Fruit fly (Drosophila melanogaster) whole organism, embryonic: ENCODE data around the gene Sik2.
A peak's percentile ranks its signal among the peaks of the same experiment; 100 is the strongest.

Source experiments
- Ada2b ChIP-seq: fragments of 200-800 bp; sonication (Bioruptor generic); IDR thresholded peaks from 2 replicates; pipeline ENCODE4 v1.3.6; 2022; ENCODE audit warnings: missing biosample characterization, missing genetic modification characterization
- Aef1 ChIP-seq: fragments of 200-800 bp; sonication (Bioruptor generic); IDR thresholded peaks from 3 replicates; pipeline ENCODE4 v1.3.6; 2022; ENCODE audit warnings: missing biosample characterization, missing genetic modification characterization
- BtbVII ChIP-seq: fragments of 200-800 bp; sonication (Bioruptor generic); optimal IDR thresholded peaks from 3 replicates; lab custom pipeline; 2017; ENCODE audit warnings: missing biosample characterization, mild to moderate bottlenecking, missing genetic modification characterization
- CG10267 ChIP-seq: fragments of 200-800 bp; sonication (Bioruptor generic); optimal IDR thresholded peaks from 2 replicates; lab custom pipeline; 2018; ENCODE audit warnings: missing biosample characterization, mild to moderate bottlenecking, missing genetic modification characterization, moderate library complexity
- CG10979 ChIP-seq: fragments of 200-800 bp; sonication (Bioruptor generic); optimal IDR thresholded peaks from 2 replicates; lab custom pipeline; 2018; ENCODE audit warnings: missing biosample characterization, mild to moderate bottlenecking, missing genetic modification characterization, moderate library complexity
- CG12236 ChIP-seq: fragments of 200-800 bp; sonication (Bioruptor generic); optimal IDR thresholded peaks from 2 replicates; lab custom pipeline; 2016; ENCODE audit warnings: missing biosample characterization, missing genetic modification characterization
- CG13894 ChIP-seq: fragments of 200-800 bp; sonication (Bioruptor generic); optimal IDR thresholded peaks from 3 replicates; lab custom pipeline; 2018; ENCODE audit warnings: missing biosample characterization, mild to moderate bottlenecking, missing genetic modification characterization, moderate library complexity
- CG1603 ChIP-seq: fragments of 200-800 bp; sonication (Bioruptor generic); optimal IDR thresholded peaks from 2 replicates; lab custom pipeline; 2019; ENCODE audit warnings: missing biosample characterization, mild to moderate bottlenecking, missing genetic modification characterization, moderate library complexity
- CG18476 ChIP-seq: fragments of 200-800 bp; sonication (Bioruptor generic); optimal IDR thresholded peaks from 2 replicates; lab custom pipeline; 2016; ENCODE audit warnings: missing biosample characterization, mild to moderate bottlenecking, missing genetic modification characterization
- CG2116 ChIP-seq: fragments of 200-800 bp; sonication (Bioruptor generic); optimal IDR thresholded peaks from 3 replicates; lab custom pipeline; 2018; ENCODE audit warnings: missing biosample characterization, mild to moderate bottlenecking, missing genetic modification characterization
- CG2889 ChIP-seq: fragments of 200-800 bp; sonication (Bioruptor generic); IDR thresholded peaks from 3 replicates; pipeline ENCODE4 v1.3.6; 2022; ENCODE audit warnings: missing biosample characterization, missing genetic modification characterization
- CG3407 ChIP-seq: fragments of 200-800 bp; sonication (Bioruptor generic); optimal IDR thresholded peaks from 2 replicates; lab custom pipeline; 2018; ENCODE audit warnings: missing biosample characterization, mild to moderate bottlenecking, missing genetic modification characterization
- CG5180 ChIP-seq: fragments of 200-800 bp; sonication (Bioruptor generic); optimal IDR thresholded peaks from 3 replicates; lab custom pipeline; 2017; ENCODE audit warnings: missing biosample characterization, missing genetic modification characterization, mild to moderate bottlenecking, moderate library complexity, missing genetic modification reagents
- CG7839 ChIP-seq: fragments of 200-800 bp; sonication (Bioruptor generic); optimal IDR thresholded peaks from 3 replicates; lab custom pipeline; 2018; ENCODE audit warnings: missing biosample characterization, mild to moderate bottlenecking, missing genetic modification characterization, moderate library complexity
- CG8290 ChIP-seq, 3 experiments: fragments of 200-800 bp; sonication (Bioruptor generic); optimal IDR thresholded peaks; 2 replicates each; lab custom pipeline; 2016 to 2019; ENCODE audit warnings: missing biosample characterization in 3 of 3, missing genetic modification characterization in 3 of 3, mild to moderate bottlenecking in 2 of 3, moderate library complexity in 1 of 3
- CG8924 ChIP-seq: fragments of 200-800 bp; optimal IDR thresholded peaks from 3 replicates; lab custom pipeline; 2019; ENCODE audit warnings: missing biosample characterization, mild to moderate bottlenecking, missing genetic modification characterization, moderate library complexity
- Deaf1 ChIP-seq: fragments of 200-800 bp; optimal IDR thresholded peaks from 3 replicates; lab custom pipeline; 2019; ENCODE audit warnings: missing biosample characterization, mild to moderate bottlenecking, missing genetic modification characterization, moderate library complexity
- Doc3 ChIP-seq: fragments of 200-800 bp; sonication (Bioruptor generic); IDR thresholded peaks from 3 replicates; pipeline ENCODE4 v1.3.6; 2022; ENCODE audit warnings: missing biosample characterization, missing genetic modification characterization; ENCODE audit not compliant: partially characterized antibody
- Hand ChIP-seq: fragments of 200-800 bp; sonication (Bioruptor generic); optimal IDR thresholded peaks from 2 replicates; lab custom pipeline; 2017; ENCODE audit warnings: mild to moderate bottlenecking, missing biosample characterization, missing genetic modification reagents, missing genetic modification characterization
- HmgZ ChIP-seq: fragments of 200-800 bp; sonication (Bioruptor generic); optimal IDR thresholded peaks from 2 replicates; lab custom pipeline; 2018; ENCODE audit warnings: missing biosample characterization, mild to moderate bottlenecking, missing genetic modification characterization
- NK7.1 ChIP-seq: fragments of 200-800 bp; sonication (Bioruptor generic); optimal IDR thresholded peaks from 3 replicates; lab custom pipeline; 2016; ENCODE audit warnings: missing biosample characterization, missing genetic modification characterization
- Oaz ChIP-seq: fragments of 200-800 bp; sonication (Bioruptor generic); IDR thresholded peaks from 2 replicates; pipeline ENCODE4 v1.3.6; 2022; ENCODE audit warnings: missing biosample characterization, missing genetic modification characterization
- Optix ChIP-seq: fragments of 200-800 bp; sonication (Bioruptor generic); IDR thresholded peaks from 3 replicates; pipeline ENCODE4 v1.3.6; 2022; ENCODE audit warnings: missing biosample characterization, missing genetic modification characterization
- PHDP ChIP-seq: fragments of 200-800 bp; sonication (Bioruptor generic); optimal IDR thresholded peaks from 3 replicates; lab custom pipeline; 2018; ENCODE audit warnings: missing biosample characterization, mild to moderate bottlenecking, missing genetic modification characterization, moderate library complexity
- Stat92E ChIP-seq, 3 experiments: fragments of >200 bp in 2 of 3; fragments of 200-800 bp in 1 of 3; sonication (Bioruptor generic) in 1 of 3; optimal IDR thresholded peaks; 2 replicates each; lab custom pipeline; 2017 to 2019; ENCODE audit warnings: missing biosample characterization in 3 of 3, missing genetic modification characterization in 3 of 3, mild to moderate bottlenecking in 1 of 3, moderate library complexity in 1 of 3
- Xbp1 ChIP-seq: fragments of 200-800 bp; sonication (Bioruptor generic); optimal IDR thresholded peaks from 3 replicates; lab custom pipeline; 2016; ENCODE audit warnings: missing biosample characterization, mild to moderate bottlenecking, missing genetic modification characterization
- Xrp1 ChIP-seq: fragments of 200-800 bp; sonication (Bioruptor generic); IDR thresholded peaks from 2 replicates; pipeline ENCODE4 v1.3.6; 2022; ENCODE audit warnings: missing biosample characterization, missing genetic modification characterization
- ato ChIP-seq: fragments of 200-800 bp; sonication (Bioruptor generic); IDR thresholded peaks from 2 replicates; pipeline ENCODE4 v1.3.6; 2022; ENCODE audit warnings: missing biosample characterization, missing genetic modification characterization; ENCODE audit not compliant: partially characterized antibody
- bbx ChIP-seq: fragments of 200-800 bp; sonication (Bioruptor generic); IDR thresholded peaks from 2 replicates; pipeline ENCODE4 v1.3.6; 2022; ENCODE audit warnings: missing biosample characterization, missing genetic modification characterization; ENCODE audit not compliant: partially characterized antibody
- caup ChIP-seq: fragments of 200-800 bp; sonication (Bioruptor generic); optimal IDR thresholded peaks from 3 replicates; lab custom pipeline; 2017; ENCODE audit warnings: missing biosample characterization, mild to moderate bottlenecking, missing genetic modification characterization, moderate library complexity; ENCODE audit not compliant: severe bottlenecking
- crol ChIP-seq: fragments of 200-800 bp; sonication (Bioruptor generic); IDR thresholded peaks from 2 replicates; pipeline ENCODE4 v1.3.6; 2022; ENCODE audit warnings: missing biosample characterization, missing genetic modification characterization
- gem ChIP-seq: fragments of 200-800 bp; sonication (Bioruptor generic); optimal IDR thresholded peaks from 2 replicates; lab custom pipeline; 2019; ENCODE audit warnings: missing biosample characterization, mild to moderate bottlenecking, missing genetic modification characterization, moderate library complexity
- grn ChIP-seq: fragments of 200-800 bp; sonication (Bioruptor generic); optimal IDR thresholded peaks from 3 replicates; lab custom pipeline; 2017; ENCODE audit warnings: missing biosample characterization, missing genetic modification characterization
- jing ChIP-seq: fragments of 200-800 bp; sonication (Bioruptor generic); optimal IDR thresholded peaks from 2 replicates; lab custom pipeline; 2018; ENCODE audit warnings: missing biosample characterization, mild to moderate bottlenecking, missing genetic modification characterization
- kay ChIP-seq: fragments of 200-800 bp; sonication (Bioruptor generic); optimal IDR thresholded peaks from 2 replicates; lab custom pipeline; 2016; ENCODE audit warnings: missing biosample characterization, missing genetic modification characterization
- lola ChIP-seq, 3 experiments: fragments of >200 bp in 2 of 3; fragments of 200-800 bp in 1 of 3; sonication (Bioruptor generic) in 1 of 3; optimal IDR thresholded peaks; 2 replicates each; lab custom pipeline; 2017 to 2019; ENCODE audit warnings: missing biosample characterization in 3 of 3, missing genetic modification characterization in 3 of 3, mild to moderate bottlenecking in 1 of 3, moderate library complexity in 1 of 3
- luna ChIP-seq: fragments of 200-800 bp; sonication (Bioruptor generic); optimal IDR thresholded peaks from 2 replicates; lab custom pipeline; 2016; ENCODE audit warnings: missing biosample characterization, missing genetic modification characterization
- pb ChIP-seq: fragments of 200-800 bp; sonication (Bioruptor generic); optimal IDR thresholded peaks from 3 replicates; lab custom pipeline; 2016; ENCODE audit warnings: missing biosample characterization, missing genetic modification characterization
- ranshi ChIP-seq: fragments of 200-800 bp; sonication (Bioruptor generic); IDR thresholded peaks from 2 replicates; pipeline ENCODE4 v1.3.6; 2022; ENCODE audit warnings: missing biosample characterization, missing genetic modification characterization
- sisA ChIP-seq: fragments of 200-800 bp; sonication (Bioruptor generic); IDR thresholded peaks from 2 replicates; pipeline ENCODE4 v1.3.6; 2022; ENCODE audit warnings: missing biosample characterization, missing genetic modification characterization
- slp2 ChIP-seq: fragments of 200-800 bp; sonication (Bioruptor generic); optimal IDR thresholded peaks from 2 replicates; lab custom pipeline; 2016; ENCODE audit warnings: missing biosample characterization, missing genetic modification characterization
- sr ChIP-seq: fragments of 200-800 bp; sonication (Bioruptor generic); IDR thresholded peaks from 3 replicates; pipeline ENCODE4 v1.3.6; 2022; ENCODE audit warnings: missing biosample characterization, missing genetic modification characterization
- tna ChIP-seq: fragments of 200-800 bp; sonication (Bioruptor generic); IDR thresholded peaks from 2 replicates; pipeline ENCODE4 v1.3.6; 2022; ENCODE audit warnings: missing biosample characterization, missing genetic modification characterization; ENCODE audit not compliant: partially characterized antibody
- ttk ChIP-seq: fragments of 200-800 bp; sonication (Bioruptor generic); IDR thresholded peaks from 2 replicates; pipeline ENCODE4 v2.1.2; 2022; ENCODE audit warnings: missing biosample characterization, missing genetic modification characterization
- unc-4 ChIP-seq: fragments of 200-800 bp; sonication (Bioruptor generic); IDR thresholded peaks from 2 replicates; pipeline ENCODE4 v1.3.6; 2022; ENCODE audit warnings: missing biosample characterization, missing genetic modification characterization; ENCODE audit not compliant: partially characterized antibody

Gene Sik2

DNA sequence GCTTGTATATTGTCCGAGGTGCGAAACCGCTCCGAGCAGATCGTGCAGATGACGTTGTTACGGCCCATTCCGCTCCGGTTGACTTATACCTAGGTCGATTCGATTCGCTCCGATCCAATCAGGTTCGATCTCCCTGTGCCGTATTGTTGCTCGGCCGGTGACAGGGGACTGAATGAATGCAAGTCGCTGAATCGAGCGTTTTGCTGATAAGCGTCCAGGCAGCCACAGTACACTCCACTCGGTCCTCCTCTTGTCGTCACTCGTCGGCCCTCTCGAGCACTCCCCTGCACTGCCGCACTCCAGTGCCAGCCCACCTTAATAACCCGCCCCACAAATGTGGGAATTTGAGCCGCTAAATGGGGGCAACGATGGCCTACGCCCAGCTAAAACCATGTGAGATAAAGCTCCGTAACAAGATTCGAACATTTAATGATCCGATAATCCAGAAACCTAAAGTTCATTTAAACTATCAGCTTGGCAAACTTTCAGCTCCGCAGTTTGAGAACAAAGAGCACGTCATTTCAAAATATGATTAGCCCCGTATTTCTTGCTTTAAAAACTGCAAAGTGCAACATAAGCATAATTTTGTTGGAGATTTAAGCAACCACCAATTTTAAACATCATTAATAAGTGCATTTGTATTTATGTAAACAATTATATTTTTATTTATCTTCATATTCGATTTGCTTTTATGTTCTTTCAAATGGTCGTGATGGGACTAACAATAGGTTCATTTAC is 17.9 kb downstream of the Sik2 start, which contains the start of gene CG4325:
Gene CG4325, minus strand, starts transcription at position 159 of the 738 bp plus-strand sequence.
- TF ChIP-seq pb (GFP tag; lab: Kevin White, UChicago) (no peak), CG8290 (GFP tag; optimal IDR thresholded peaks at IDR 0.05; lab: Kevin White, UChicago) (no peak), CG8290 (tag; optimal IDR thresholded peaks at IDR 0.05; lab: Kevin White, UChicago) (no peak), CG5180 (GFP tag; lab: Kevin White, UChicago) (no peak), Stat92E (GFP tag; optimal IDR thresholded peaks at IDR 0.05; lab: Kevin White, UChicago) (no peak), crol (GFP tag; lab: Robert Waterston, UW) (peak; percentile 70), CG2116 (GFP tag; lab: Kevin White, UChicago) (no peak), grn (peak; percentile 2), bbx (GFP tag; lab: Robert Waterston, UW) (no peak), CG2889 (GFP tag; lab: Robert Waterston, UW) (no peak), Deaf1 (tag; lab: Kevin White, UChicago) (peak; percentile 19), NK7.1 (GFP tag; lab: Kevin White, UChicago) (no peak), Xrp1 (GFP tag; lab: Robert Waterston, UW) (no peak), CG18476 (no peak), ttk (GFP tag; lab: Robert Waterston, UW) (no peak)

- TF ChIP-seq caup = no peak
- no peak for TF ChIP-seq sr (GFP tag; lab: Robert Waterston, UW)
- TF ChIP-seq CG10979 = peak; percentile 35
- no peak for TF ChIP-seq kay (GFP tag; lab: Kevin White, UChicago)
- no peak for TF ChIP-seq CG13894 (tag; lab: Kevin White, UChicago)
- no peak for TF ChIP-seq tna (GFP tag; lab: Robert Waterston, UW)
- peak; percentile 28 for TF ChIP-seq PHDP (tag; lab: Kevin White, UChicago)
- no peak for TF ChIP-seq Aef1 (GFP tag; lab: Robert Waterston, UW)
- peak; percentile 28 for TF ChIP-seq Xbp1 (GFP tag; lab: Kevin White, UChicago)
- no peak for TF ChIP-seq BtbVII (GFP tag; lab: Kevin White, UChicago)
- no peak for TF ChIP-seq ranshi (GFP tag; lab: Robert Waterston, UW)
- 0 out of 2 replicates have a peak, but pooled peaks have one; percentile 9 for TF ChIP-seq Ada2b (GFP tag; lab: Robert Waterston, UW)
- TF ChIP-seq lola (GFP tag; optimal IDR thresholded peaks at IDR 0.05; lab: Kevin White, UChicago) = peak in 2 of 3 experiments; percentile 12 to 93
- no peak for TF ChIP-seq Hand (GFP tag; lab: Kevin White, UChicago)
- peak; percentile 49 for TF ChIP-seq CG1603
- TF ChIP-seq jing = no peak
- peak; percentile 45 for TF ChIP-seq unc-4
- peak; percentile 30 for TF ChIP-seq HmgZ
- no peak for TF ChIP-seq ato (GFP tag; lab: Robert Waterston, UW)
- TF ChIP-seq luna (GFP tag; lab: Kevin White, UChicago) = no peak
- peak; percentile 47 for TF ChIP-seq CG7839 (tag; lab: Kevin White, UChicago)
- TF ChIP-seq gem (tag; lab: Kevin White, UChicago) = peak; percentile 59
- no peak for TF ChIP-seq CG12236 (GFP tag; lab: Kevin White, UChicago)
- no peak for TF ChIP-seq slp2 (GFP tag; lab: Kevin White, UChicago)
- peak; percentile 36 for TF ChIP-seq CG10267 (tag; lab: Kevin White, UChicago)
- no peak for TF ChIP-seq CG3407 (GFP tag; lab: Kevin White, UChicago)
- no peak for TF ChIP-seq sisA (GFP tag; lab: Robert Waterston, UW)
- TF ChIP-seq Doc3 (GFP tag; lab: Robert Waterston, UW) = no peak
- TF ChIP-seq CG8924 (tag; lab: Kevin White, UChicago) = peak; percentile 29
- TF ChIP-seq Oaz (GFP tag; lab: Robert Waterston, UW) = no peak
- TF ChIP-seq Optix (GFP tag; lab: Robert Waterston, UW) = no peak
These were observed 19.5 kb downstream of the Sik2 start, which contains the start of the genes Actn and usp for dm6 chrX:2041981-2042847. Actn (minus strand) TSS chrX:2042311. usp (minus strand) TSS chrX:2042311.
